Fruit fly (Drosophila melanogaster): ENCODE results near the gene Gs1l.
A peak's percentile ranks its signal among the peaks of the same experiment; 100 is the strongest.

Gs1l gene

DNA sequence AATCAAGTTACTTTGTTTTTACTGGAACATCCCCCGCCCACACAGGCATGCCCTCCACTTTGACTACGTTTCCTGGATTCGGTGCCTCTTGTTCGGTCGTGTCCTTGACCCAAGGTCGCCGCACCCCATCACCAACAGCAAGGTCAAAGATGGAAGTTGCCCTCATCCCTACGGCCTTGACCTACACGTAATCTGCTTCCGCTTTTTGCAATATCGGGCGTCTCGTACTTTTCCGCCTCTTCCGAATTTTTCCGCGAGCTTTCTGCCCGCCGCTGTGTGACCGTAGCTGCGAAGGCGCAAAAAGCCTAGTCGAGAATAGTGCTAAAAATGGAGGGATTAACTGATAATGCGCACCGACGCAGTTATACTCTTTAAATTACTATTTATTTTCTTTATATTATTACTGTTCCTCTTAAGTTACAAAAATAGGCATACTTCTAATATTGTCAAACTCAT lies at the start of gene Gs1l:
Gs1l (minus strand) TSS at position 269 of the 456 bp plus-strand sequence.
- TF ChIP-seq pad (GFP tag; optimal IDR thresholded peaks at IDR 0.05) (peak; percentile 17), CG12768 (GFP tag; optimal IDR thresholded peaks at IDR 0.05) (peak; percentile 29), CG14711 (tag; optimal IDR thresholded peaks at IDR 0.05) (peak; percentile 13), CG33017 (tag; optimal IDR thresholded peaks at IDR 0.05) (peak; percentile 30), tj (GFP tag; optimal IDR thresholded peaks at IDR 0.05) (peak; percentile 3), Hr96 (GFP tag; optimal IDR thresholded peaks at IDR 0.05) (no peak), Mnt (GFP tag; optimal IDR thresholded peaks at IDR 0.05) (peak; percentile 36), cic (GFP tag; optimal IDR thresholded peaks at IDR 0.05) (peak; percentile 47), cnc (optimal IDR thresholded peaks at IDR 0.05) (no peak), CG7101 (tag; optimal IDR thresholded peaks at IDR 0.05) (peak; percentile 35), kay (GFP tag; ENCODE audit: borderline replicate concordance) (no peak), CG11617 (GFP tag; optimal IDR thresholded peaks at IDR 0.05) (peak; percentile 14), bab1 (GFP tag; optimal IDR thresholded peaks at IDR 0.05) (peak; percentile 19)

DNA sequence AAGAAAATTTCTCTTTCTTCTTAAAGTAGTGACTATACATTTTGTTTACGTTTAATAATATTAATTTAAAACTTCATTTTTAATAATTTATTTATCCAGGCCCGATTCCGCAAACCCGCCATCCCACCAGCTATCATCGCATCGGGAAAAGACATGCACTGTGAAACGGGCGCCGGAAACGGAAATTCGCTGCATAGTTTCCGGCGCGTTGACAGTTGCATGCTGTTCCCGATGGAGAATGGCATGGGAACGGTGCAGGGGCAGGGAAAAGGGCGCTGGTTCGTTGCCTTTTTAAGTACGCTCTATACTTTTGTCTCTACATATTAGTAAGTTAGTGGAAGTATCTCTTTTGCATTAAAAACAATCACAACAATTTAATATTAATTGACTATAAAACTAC lies 21.4 kb upstream of the Gs1l start:
- TF ChIP-seq tj (GFP tag; optimal IDR thresholded peaks at IDR 0.05) (no peak), Mnt (GFP tag; optimal IDR thresholded peaks at IDR 0.05) (no peak), CG12768 (GFP tag; optimal IDR thresholded peaks at IDR 0.05) (no peak), CG1620 (GFP tag; optimal IDR thresholded peaks at IDR 0.05) (no peak), CG7101 (tag; optimal IDR thresholded peaks at IDR 0.05) (no peak), pad (GFP tag; optimal IDR thresholded peaks at IDR 0.05) (no peak), CG7045 (GFP tag; optimal IDR thresholded peaks at IDR 0.05) (no peak), CG14711 (tag; optimal IDR thresholded peaks at IDR 0.05) (no peak), bab1 (GFP tag; optimal IDR thresholded peaks at IDR 0.05) (no peak), CG11617 (GFP tag; optimal IDR thresholded peaks at IDR 0.05) (no peak), CG33017 (tag; optimal IDR thresholded peaks at IDR 0.05) (no peak), ovo (GFP tag; optimal IDR thresholded peaks at IDR 0.05) (no peak), CG5204 (GFP tag; optimal IDR thresholded peaks at IDR 0.05) (no peak), cic (GFP tag; optimal IDR thresholded peaks at IDR 0.05) (no peak), toe (GFP tag; optimal IDR thresholded peaks at IDR 0.05) (no peak), Hr96 (GFP tag; optimal IDR thresholded peaks at IDR 0.05) (no peak)

DNA sequence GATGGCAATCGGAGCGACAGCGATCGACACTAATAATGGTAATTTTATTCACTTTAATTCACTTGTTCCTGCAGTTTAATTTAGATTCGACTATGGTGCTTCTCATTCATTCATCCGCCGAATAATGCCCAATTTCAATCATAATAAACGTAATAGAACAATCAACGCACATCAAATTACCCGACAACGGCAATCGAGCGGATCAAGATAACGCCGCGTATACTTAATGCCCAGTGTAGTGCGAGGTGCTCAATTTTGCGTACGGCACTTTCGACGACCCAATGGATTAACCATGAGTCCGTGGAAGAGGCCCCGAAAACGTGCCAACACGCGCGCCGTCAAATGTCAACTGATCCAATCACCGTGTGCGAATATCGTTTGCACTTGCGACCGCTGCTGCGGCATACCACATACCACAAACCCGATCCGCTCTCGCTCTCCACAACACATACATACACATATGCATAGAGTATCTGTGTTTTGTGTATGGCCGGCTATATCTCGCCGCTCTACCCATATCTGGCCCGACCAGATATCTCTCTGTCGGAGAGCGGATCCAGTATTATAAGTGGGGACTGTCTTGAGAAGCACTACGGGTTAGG lies 20.2 kb upstream of the Gs1l start, which contains the start of gene ine:
ine (minus strand) TSS at position 351 of the 602 bp plus-strand sequence.
- TF ChIP-seq CG7101 (tag; optimal IDR thresholded peaks at IDR 0.05), result no peak
- peak; percentile 1 for TF ChIP-seq Mnt (GFP tag; optimal IDR thresholded peaks at IDR 0.05)

- TF ChIP-seq kay (GFP tag; ENCODE audit: borderline replicate concordance) (no peak), Hr96 (GFP tag; optimal IDR thresholded peaks at IDR 0.05) (no peak), CG33017 (tag; optimal IDR thresholded peaks at IDR 0.05) (no peak), Crg-1 (GFP tag; optimal IDR thresholded peaks at IDR 0.05) (no peak), pad (GFP tag; optimal IDR thresholded peaks at IDR 0.05) (no peak), ovo (GFP tag; optimal IDR thresholded peaks at IDR 0.05) (no peak), CG7101 (tag; optimal IDR thresholded peaks at IDR 0.05) (no peak), Mnt (GFP tag; optimal IDR thresholded peaks at IDR 0.05) (no peak), CG1620 (GFP tag; optimal IDR thresholded peaks at IDR 0.05) (no peak), bab1 (GFP tag; optimal IDR thresholded peaks at IDR 0.05) (no peak), CG7045 (GFP tag; optimal IDR thresholded peaks at IDR 0.05) (no peak), CG5204 (GFP tag; optimal IDR thresholded peaks at IDR 0.05) (no peak), CG14711 (tag; optimal IDR thresholded peaks at IDR 0.05) (no peak), CG12768 (GFP tag; optimal IDR thresholded peaks at IDR 0.05) (peak; percentile 8), toe (GFP tag; optimal IDR thresholded peaks at IDR 0.05) (no peak), CG11617 (GFP tag; optimal IDR thresholded peaks at IDR 0.05) (peak; percentile 7), Clk (GFP tag; optimal IDR thresholded peaks at IDR 0.05) (no peak), tj (GFP tag; optimal IDR thresholded peaks at IDR 0.05) (no peak), cic (GFP tag; optimal IDR thresholded peaks at IDR 0.05) (peak; percentile 21)
Measured at dm6 chr2L:4475422-4475821, 18.8 kb upstream of the Gs1l start.

DNA sequence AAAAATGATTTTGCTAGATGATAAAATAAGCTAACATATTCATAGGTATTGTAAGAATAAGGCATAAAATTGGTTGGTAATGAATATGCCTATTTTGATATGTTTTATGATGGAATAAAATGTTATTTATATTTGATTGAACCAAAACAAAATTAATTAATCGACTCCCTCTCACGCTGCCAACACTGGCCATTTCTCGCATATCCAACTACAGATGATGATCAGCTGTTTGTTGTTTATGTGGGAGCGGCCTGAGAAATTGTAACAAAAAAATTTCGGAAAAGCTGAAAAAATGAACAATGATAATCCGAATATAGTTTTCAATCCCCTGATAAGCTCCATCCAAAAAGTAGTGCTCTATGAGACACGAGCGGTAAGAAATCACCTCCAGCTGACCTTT lies 8.3 kb upstream of the Gs1l start, which contains the start of gene FIG4:
FIG4 (plus strand) TSS at position 229 of the 400 bp plus-strand sequence.
- no peak for TF ChIP-seq toe (GFP tag; optimal IDR thresholded peaks at IDR 0.05)
- no peak for TF ChIP-seq CG14711 (tag; optimal IDR thresholded peaks at IDR 0.05)
- peak; percentile 59 for TF ChIP-seq bab1 (GFP tag; optimal IDR thresholded peaks at IDR 0.05)
- no peak for TF ChIP-seq Hr96 (GFP tag; optimal IDR thresholded peaks at IDR 0.05)
- TF ChIP-seq cnc (optimal IDR thresholded peaks at IDR 0.05), result no peak

- no peak for TF ChIP-seq CG33017 (tag; optimal IDR thresholded peaks at IDR 0.05)
- peak; percentile 34 for TF ChIP-seq Crg-1 (GFP tag; optimal IDR thresholded peaks at IDR 0.05)
Measured at dm6 chr2L:4463323-4463722, 6.7 kb upstream of the Gs1l start, which contains the start of the genes CG15443 and Paris. Gene CG15443 (minus strand): TSS chr2L:4463447. Gene Paris (plus strand): TSS chr2L:4463611.

DNA sequence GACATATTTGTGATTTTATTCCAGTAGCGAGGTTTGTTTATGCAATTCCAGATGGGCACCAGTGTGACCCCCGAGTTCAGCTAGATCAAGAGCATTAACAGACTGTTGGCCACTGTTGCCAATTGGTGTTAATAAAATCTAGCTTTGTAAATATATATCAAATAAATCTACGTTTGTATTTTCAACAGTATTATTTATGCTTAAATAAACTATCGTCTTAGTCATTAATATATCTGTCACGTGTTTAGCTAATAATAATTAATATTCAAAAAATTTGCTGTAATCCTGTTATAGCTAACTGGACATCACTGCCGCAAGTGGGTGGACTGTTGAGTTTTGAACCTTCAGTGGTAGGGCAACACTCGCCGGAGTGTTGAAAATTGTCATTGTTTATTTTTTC lies 2.9 kb upstream of the Gs1l start, which contains the start of the genes mRpL27 and CG15435:
mRpL27 (minus strand) TSS at position 96 of the 400 bp plus-strand sequence.
CG15435 (plus strand) TSS at position 187 of the 400 bp plus-strand sequence.
- TF ChIP-seq tj (GFP tag; optimal IDR thresholded peaks at IDR 0.05) (peak; percentile 10), Crg-1 (GFP tag; optimal IDR thresholded peaks at IDR 0.05) (no peak), toe (GFP tag; optimal IDR thresholded peaks at IDR 0.05) (peak; percentile 61), Hr96 (GFP tag; optimal IDR thresholded peaks at IDR 0.05) (peak; percentile 54), CG33017 (tag; optimal IDR thresholded peaks at IDR 0.05) (peak; percentile 2), cic (GFP tag; optimal IDR thresholded peaks at IDR 0.05) (peak; percentile 20), Clk (GFP tag; optimal IDR thresholded peaks at IDR 0.05) (no peak), ovo (GFP tag; optimal IDR thresholded peaks at IDR 0.05) (no peak), CG11617 (GFP tag; optimal IDR thresholded peaks at IDR 0.05) (peak; percentile 42), kay (GFP tag; ENCODE audit: borderline replicate concordance) (no peak), CG7101 (tag; optimal IDR thresholded peaks at IDR 0.05) (peak; percentile 41), Mnt (GFP tag; optimal IDR thresholded peaks at IDR 0.05) (peak; percentile 66), CG5204 (GFP tag; optimal IDR thresholded peaks at IDR 0.05) (no peak), CG14711 (tag; optimal IDR thresholded peaks at IDR 0.05) (peak; percentile 81), CG12768 (GFP tag; optimal IDR thresholded peaks at IDR 0.05) (peak; percentile 74), CG7045 (GFP tag; optimal IDR thresholded peaks at IDR 0.05) (peak; percentile 26), CG1620 (GFP tag; optimal IDR thresholded peaks at IDR 0.05) (peak; percentile 50), cnc (optimal IDR thresholded peaks at IDR 0.05) (no peak), pad (GFP tag; optimal IDR thresholded peaks at IDR 0.05) (peak; percentile 31), bab1 (GFP tag; optimal IDR thresholded peaks at IDR 0.05) (peak; percentile 49)
